Fruit fly (Drosophila melanogaster): ENCODE data around the gene Kap-alpha1.

DNA sequence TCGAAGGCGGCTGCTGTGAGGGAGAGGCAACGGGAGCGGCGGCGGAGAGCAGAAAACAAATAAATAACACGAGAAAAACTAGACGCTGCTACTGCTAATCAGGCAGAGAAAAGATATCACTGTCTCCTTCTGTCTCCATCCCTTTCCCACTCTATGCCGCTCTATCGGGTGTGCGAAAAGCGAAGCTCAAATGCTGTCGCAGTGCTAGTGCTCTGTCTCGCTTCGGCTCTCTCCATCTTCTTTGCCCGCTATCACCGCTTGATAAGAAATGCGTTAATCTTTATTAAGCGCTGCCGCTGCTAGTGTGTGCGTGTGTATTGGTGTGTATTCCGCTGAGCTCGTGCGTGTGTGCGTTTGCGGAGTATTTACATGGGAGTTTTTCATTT lies 15.4 kb upstream of the Kap-alpha1 start:
- TF ChIP-seq insv (optimal IDR thresholded peaks at IDR 0.05) (no peak), h (optimal IDR thresholded peaks at IDR 0.05) (no peak), Sin3A (optimal IDR thresholded peaks at IDR 0.05) (no peak)

Measured in Kc167 (cell line).